Worm (Caenorhabditis elegans) whole organism, L4 larva: ENCODE results near the gene apa-2.

Experiments
- T20F7.1 ChIP-seq: fragments of 200-800 bp; sonication (Bioruptor generic); optimal IDR thresholded peaks from 2 replicates; lab custom pipeline; 2018; ENCODE audit warnings: mild to moderate bottlenecking, missing genetic modification characterization, missing compliant biosample characterization
- mdl-1 ChIP-seq, 2 experiments: fragments of 150-350 bp in 1 of 2; sonication (generic microtip) in 1 of 2; optimal IDR thresholded peaks; 2 replicates each; lab custom pipeline; 2014 to 2017; ENCODE audit warnings: missing biosample characterization in 2 of 2, missing genetic modification characterization in 2 of 2

ce11 chrX:9388686-9389085 is 50.2 kb downstream of the apa-2 start:
- TF ChIP-seq mdl-1 (tag; optimal IDR thresholded peaks at IDR 0.05; lab: Kevin White, UChicago) (no peak), T20F7.1 (GFP tag; lab: Kevin White, UChicago) (no peak)
